Worm (Caenorhabditis elegans) whole organism, L3 larva: ENCODE data around the gene C56A3.6.

Experiments used
- ama-1 ChIP-seq: fragments of 150-350 bp; optimal IDR thresholded peaks from 2 replicates; lab custom pipeline; 2018
- ceh-9 ChIP-seq: sonication (generic microtip); optimal IDR thresholded peaks from 2 replicates; lab custom pipeline; 2018; ENCODE audit warnings: missing biosample characterization, missing genetic modification characterization
- fkh-10 ChIP-seq: sonication (generic microtip); optimal IDR thresholded peaks from 2 replicates; lab custom pipeline; 2017; ENCODE audit warnings: missing biosample characterization, missing genetic modification reagents, missing genetic modification characterization
- jun-1 ChIP-seq: fragments of 150-350 bp; optimal IDR thresholded peaks from 2 replicates; lab custom pipeline; 2014; ENCODE audit warnings: missing biosample characterization, missing genetic modification reagents, missing genetic modification characterization
- lin-15B ChIP-seq: fragments of 150-350 bp; optimal IDR thresholded peaks from 2 replicates; lab custom pipeline; 2014; ENCODE audit warnings: missing biosample characterization, missing genetic modification characterization
- nhr-12 ChIP-seq: fragments of 150-350 bp; optimal IDR thresholded peaks from 2 replicates; lab custom pipeline; 2014; ENCODE audit warnings: missing biosample characterization, missing genetic modification characterization
- nhr-237 ChIP-seq: fragments of 150-350 bp; optimal IDR thresholded peaks from 2 replicates; lab custom pipeline; 2014; ENCODE audit warnings: missing biosample characterization, missing genetic modification characterization
- nhr-28 ChIP-seq: fragments of 150-350 bp; optimal IDR thresholded peaks from 2 replicates; lab custom pipeline; 2014; ENCODE audit warnings: missing biosample characterization, missing genetic modification characterization
- skn-1 ChIP-seq: fragments of 150-350 bp; optimal IDR thresholded peaks from 2 replicates; lab custom pipeline; 2014; ENCODE audit warnings: missing biosample characterization, missing genetic modification characterization
- tbx-2 ChIP-seq: sonication (generic microtip); optimal IDR thresholded peaks from 2 replicates; lab custom pipeline; 2016; ENCODE audit warnings: mild to moderate bottlenecking, missing genetic modification characterization, missing compliant biosample characterization
- ztf-11 ChIP-seq: fragments of 150-350 bp; optimal IDR thresholded peaks from 2 replicates; lab custom pipeline; 2014; ENCODE audit warnings: missing biosample characterization, missing genetic modification characterization

DNA sequence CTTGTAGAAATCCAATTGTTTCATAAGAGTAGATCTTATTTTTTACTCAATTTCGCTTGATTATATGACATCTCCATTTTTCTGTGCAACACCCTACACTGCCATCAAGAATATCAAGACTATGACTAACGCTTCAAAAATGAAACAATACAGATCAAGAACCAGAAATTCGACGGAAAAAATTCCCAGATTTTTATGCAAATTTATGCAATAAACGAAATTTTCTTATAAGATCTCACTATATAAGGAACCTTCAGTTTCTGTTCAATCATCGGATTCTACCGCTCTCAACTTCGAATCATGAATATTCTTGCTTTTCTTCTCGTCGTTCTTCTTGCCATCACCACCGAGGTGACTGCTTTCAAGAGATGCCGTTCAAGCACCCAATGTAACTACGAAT, 49.9 kb downstream of the C56A3.6 start, which contains the start of gene R11G10.4:
- TF ChIP-seq tbx-2 (tag; lab: Kevin White, UChicago) (no peak), nhr-237 (tag; lab: Kevin White, UChicago) (no peak), fkh-10 (no peak), jun-1 (tag; lab: Kevin White, UChicago) (no peak), nhr-12 (tag; lab: Kevin White, UChicago) (no peak), ztf-11 (tag; lab: Kevin White, UChicago) (no peak), lin-15B (no peak), nhr-28 (tag; lab: Kevin White, UChicago) (no peak), skn-1 (tag; lab: Kevin White, UChicago) (no peak), ceh-9 (tag; lab: Kevin White, UChicago) (no peak), ama-1 (lab: Kevin White, UChicago) (no peak)
